In the genomic region with DNA sequence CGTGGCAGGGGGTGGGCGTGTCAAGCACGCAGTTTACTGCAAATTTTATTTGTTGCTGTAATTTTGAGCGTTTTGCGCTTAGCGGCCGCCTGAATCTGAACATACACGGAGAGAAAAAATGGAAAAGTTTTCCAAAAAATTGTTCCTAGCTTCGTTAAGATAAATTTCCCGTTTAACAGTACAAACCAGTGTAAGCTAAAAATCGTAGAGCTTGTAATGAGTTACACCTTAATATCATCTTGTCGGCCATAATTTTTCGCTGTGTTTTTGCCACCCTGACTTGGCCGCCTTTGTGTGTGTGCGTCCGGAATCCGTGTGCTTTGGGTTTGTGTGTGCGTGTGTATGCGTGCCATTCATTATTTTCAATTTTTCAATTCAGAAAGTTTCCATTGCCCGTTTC, we compare ENCODE assay signal across 1 fruit fly cellular context.
TF ChIP-seq lines count a peak whose summit lies in the region.

No protein-coding gene starts in this region.

TF ChIP-seq in whole organism, embryonic, 481 proteins besides CTCF, POLR2A, EP300 and RAD21 (continued from another document):
- TF ChIP-seq CG18764 (GFP tag; optimal IDR thresholded peaks at IDR 0.05; lab: Kevin White, UChicago) = no peak
- no peak for TF ChIP-seq Optix (GFP tag; IDR thresholded peaks at IDR 0.05; lab: Robert Waterston, UW)
- TF ChIP-seq CG4820 (GFP tag; optimal IDR thresholded peaks at IDR 0.05; lab: Kevin White, UChicago) = peak; percentile 20
- peak; percentile 14 for TF ChIP-seq CG1233 (GFP tag; optimal IDR thresholded peaks at IDR 0.05; lab: Kevin White, UChicago)
- TF ChIP-seq cwo (GFP tag; optimal IDR thresholded peaks at IDR 0.05; lab: Kevin White, UChicago) = peak; percentile 47
- no peak for TF ChIP-seq mam (GFP tag; optimal IDR thresholded peaks at IDR 0.05; lab: Kevin White, UChicago)
- peak; percentile 64 for TF ChIP-seq CG2678 (tag; optimal IDR thresholded peaks at IDR 0.05; lab: Kevin White, UChicago)
- no peak for TF ChIP-seq NFAT (GFP tag; IDR thresholded peaks at IDR 0.05; lab: Robert Waterston, UW)
- TF ChIP-seq CG34224 (GFP tag; IDR thresholded peaks at IDR 0.05; lab: Robert Waterston, UW; ENCODE audit: partially characterized antibody) = no peak
- no peak for TF ChIP-seq CG11093 (GFP tag; IDR thresholded peaks at IDR 0.05; lab: Robert Waterston, UW)
- peak; percentile 74 for TF ChIP-seq Fer1 (GFP tag; optimal IDR thresholded peaks at IDR 0.05; lab: Kevin White, UChicago)
- TF ChIP-seq Rfx (GFP tag; IDR thresholded peaks at IDR 0.05; lab: Robert Waterston, UW) = peak; percentile 30; the same call in 1 of the 2 replicates
- TF ChIP-seq CG33557 (GFP tag; optimal IDR thresholded peaks at IDR 0.05; lab: Kevin White, UChicago) = no peak
- TF ChIP-seq Hand (GFP tag; optimal IDR thresholded peaks at IDR 0.05; lab: Kevin White, UChicago) = peak; percentile 65
- TF ChIP-seq ind (GFP tag; optimal IDR thresholded peaks at IDR 0.05; lab: Kevin White, UChicago) = peak; percentile 43
- TF ChIP-seq Fer3 (tag; optimal IDR thresholded peaks at IDR 0.05; lab: Kevin White, UChicago) = peak; percentile 48
- TF ChIP-seq H2.0 (GFP tag; IDR thresholded peaks at IDR 0.05; lab: Robert Waterston, UW) = no peak
- TF ChIP-seq CG42726 (GFP tag; IDR thresholded peaks at IDR 0.05; lab: Robert Waterston, UW; ENCODE audit: partially characterized antibody) = no peak
- TF ChIP-seq ac (GFP tag; optimal IDR thresholded peaks at IDR 0.05; lab: Kevin White, UChicago) = no peak
- TF ChIP-seq CG6765 (GFP tag; optimal IDR thresholded peaks at IDR 0.05; lab: Kevin White, UChicago) = peak; percentile 9
- peak; percentile 43 for TF ChIP-seq CG13424 (tag; optimal IDR thresholded peaks at IDR 0.05; lab: Kevin White, UChicago)
- peak; percentile 16; the same call in 1 of the 3 replicates for TF ChIP-seq Aef1 (GFP tag; IDR thresholded peaks at IDR 0.05; lab: Robert Waterston, UW)
- peak; percentile 59; the same call in 1 of the 2 replicates for TF ChIP-seq Atf6 (GFP tag; IDR thresholded peaks at IDR 0.05; lab: Robert Waterston, UW)
- peak; percentile 24 for TF ChIP-seq lilli (GFP tag; optimal IDR thresholded peaks at IDR 0.05; lab: Kevin White, UChicago)
- no peak for TF ChIP-seq CG30431 (GFP tag; optimal IDR thresholded peaks at IDR 0.05; lab: Kevin White, UChicago)
- no peak for TF ChIP-seq dimm (GFP tag; IDR thresholded peaks at IDR 0.05; lab: Robert Waterston, UW)
- TF ChIP-seq pan (optimal IDR thresholded peaks at IDR 0.05; lab: Kevin White, UChicago) = no peak
- peak in 1 of 2 experiments; percentile 54 for TF ChIP-seq pan (GFP tag; optimal IDR thresholded peaks at IDR 0.05 in 1 of 2, IDR thresholded peaks at IDR 0.05 in 1 of 2)
- TF ChIP-seq Dp (GFP tag; optimal IDR thresholded peaks at IDR 0.05; lab: Kevin White, UChicago) = no peak
- TF ChIP-seq CG4707 (GFP tag; optimal IDR thresholded peaks at IDR 0.05; lab: Kevin White, UChicago) = no peak
- no peak for TF ChIP-seq pum (GFP tag; optimal IDR thresholded peaks at IDR 0.05; lab: Kevin White, UChicago)
- TF ChIP-seq Xbp1 (GFP tag; optimal IDR thresholded peaks at IDR 0.05; lab: Kevin White, UChicago) = peak; percentile 54
- no peak for TF ChIP-seq CG11398 (GFP tag; optimal IDR thresholded peaks at IDR 0.05; lab: Kevin White, UChicago)
- peak; percentile 32 for TF ChIP-seq CG10147 (GFP tag; optimal IDR thresholded peaks at IDR 0.05; lab: Kevin White, UChicago)
- TF ChIP-seq Lpt (GFP tag; optimal IDR thresholded peaks at IDR 0.05; lab: Kevin White, UChicago) = no peak
- no peak for TF ChIP-seq NK7.1 (GFP tag; optimal IDR thresholded peaks at IDR 0.05; lab: Kevin White, UChicago)
- TF ChIP-seq Atf3 (GFP tag; optimal IDR thresholded peaks at IDR 0.05; lab: Kevin White, UChicago) = no peak
- TF ChIP-seq seq (GFP tag; IDR thresholded peaks at IDR 0.05; lab: Robert Waterston, UW) = peak; percentile 58; the same call in 1 of the 2 replicates
- TF ChIP-seq GATAe (GFP tag; conservative IDR thresholded peaks at IDR 0.05; lab: Robert Waterston, UW) = no peak
- TF ChIP-seq zfh2 (GFP tag; optimal IDR thresholded peaks at IDR 0.05; lab: Kevin White, UChicago) = no peak
- no peak for TF ChIP-seq Awh (GFP tag; IDR thresholded peaks at IDR 0.05; lab: Robert Waterston, UW)
- no peak for TF ChIP-seq vfl (GFP tag; optimal IDR thresholded peaks at IDR 0.05; lab: Kevin White, UChicago)
- TF ChIP-seq YL-1 (GFP tag; optimal IDR thresholded peaks at IDR 0.05; lab: Kevin White, UChicago) = no peak
- peak; percentile 9 for TF ChIP-seq Asciz (GFP tag; optimal IDR thresholded peaks at IDR 0.05; lab: Kevin White, UChicago)
- no peak for TF ChIP-seq C15 (GFP tag; IDR thresholded peaks at IDR 0.05; lab: Robert Waterston, UW)
- no peak for TF ChIP-seq sima (GFP tag; optimal IDR thresholded peaks at IDR 0.05; lab: Kevin White, UChicago)
- TF ChIP-seq fd102C (GFP tag; optimal IDR thresholded peaks at IDR 0.05; lab: Kevin White, UChicago) = no peak
- TF ChIP-seq ap (GFP tag; IDR thresholded peaks at IDR 0.05; lab: Robert Waterston, UW) = no peak
- no peak for TF ChIP-seq Jarid2 (GFP tag; optimal IDR thresholded peaks at IDR 0.05; lab: Kevin White, UChicago)
- TF ChIP-seq Atf-2 (GFP tag; optimal IDR thresholded peaks at IDR 0.05; lab: Kevin White, UChicago) = no peak
- peak; percentile 16 for TF ChIP-seq unpg (GFP tag; optimal IDR thresholded peaks at IDR 0.05; lab: Kevin White, UChicago)
- no peak for TF ChIP-seq bab2 (GFP tag; optimal IDR thresholded peaks at IDR 0.05; lab: Kevin White, UChicago)
- TF ChIP-seq CG16815 (GFP tag; optimal IDR thresholded peaks at IDR 0.05; lab: Kevin White, UChicago) = no peak
- TF ChIP-seq chinmo (GFP tag; IDR thresholded peaks at IDR 0.05; lab: Robert Waterston, UW; ENCODE audit: partially characterized antibody) = no peak
- TF ChIP-seq pfk (GFP tag; optimal IDR thresholded peaks at IDR 0.05; lab: Kevin White, UChicago) = no peak
- TF ChIP-seq sim (GFP tag; IDR thresholded peaks at IDR 0.05; lab: Robert Waterston, UW) = no peak
- TF ChIP-seq CG12942 (GFP tag; optimal IDR thresholded peaks at IDR 0.05; lab: Kevin White, UChicago) = no peak
- TF ChIP-seq TFAM (GFP tag; optimal IDR thresholded peaks at IDR 0.05; lab: Kevin White, UChicago) = no peak
- peak; percentile 55 for TF ChIP-seq caup (GFP tag; optimal IDR thresholded peaks at IDR 0.05; lab: Kevin White, UChicago; ENCODE audit: severe bottlenecking)
- no peak for TF ChIP-seq yki (optimal IDR thresholded peaks at IDR 0.05; lab: Kevin White, UChicago)
- peak; percentile 31 for TF ChIP-seq CoRest (tag; optimal IDR thresholded peaks at IDR 0.05; lab: Kevin White, UChicago)
- TF ChIP-seq D19B (GFP tag; optimal IDR thresholded peaks at IDR 0.05; lab: Kevin White, UChicago) = no peak
- peak; percentile 17 for TF ChIP-seq odd (GFP tag; optimal IDR thresholded peaks at IDR 0.05; lab: Kevin White, UChicago)
- peak; percentile 67 for TF ChIP-seq Meics (GFP tag; optimal IDR thresholded peaks at IDR 0.05; lab: Kevin White, UChicago)
- no peak for TF ChIP-seq lola (GFP tag; optimal IDR thresholded peaks at IDR 0.05; lab: Kevin White, UChicago)
- no peak for TF ChIP-seq CG10979 (tag; optimal IDR thresholded peaks at IDR 0.05; lab: Kevin White, UChicago)
- no peak for TF ChIP-seq wek (GFP tag; optimal IDR thresholded peaks at IDR 0.05; lab: Kevin White, UChicago)
- TF ChIP-seq D (optimal IDR thresholded peaks at IDR 0.05; lab: Kevin White, UChicago) = no peak
- TF ChIP-seq D (GFP tag; optimal IDR thresholded peaks at IDR 0.05; lab: Kevin White, UChicago) = no peak
- peak in 1 of 2 experiments; percentile 15 for TF ChIP-seq Pdp1 (GFP tag; optimal IDR thresholded peaks at IDR 0.05; lab: Kevin White, UChicago)
- TF ChIP-seq pros (GFP tag; optimal IDR thresholded peaks at IDR 0.05; lab: Kevin White, UChicago) = no peak
- TF ChIP-seq psq (GFP tag; optimal IDR thresholded peaks at IDR 0.05; lab: Kevin White, UChicago) = no peak
- no peak for TF ChIP-seq CG7786 (GFP tag; optimal IDR thresholded peaks at IDR 0.05; lab: Kevin White, UChicago)
